Worm (Caenorhabditis elegans) whole organism, L4/young adult: Measurements from ENCODE around the gene adal-1.

Source experiments
- dao-5 ChIP-seq: sonication (generic microtip); optimal IDR thresholded peaks from 2 replicates; lab custom pipeline; 2016; ENCODE audit warnings: missing genotype, missing genetic modification characterization, moderate library complexity, missing compliant biosample characterization
- him-1 ChIP-seq: sonication (generic microtip); optimal IDR thresholded peaks from 2 replicates; lab custom pipeline; 2016; ENCODE audit warnings: missing genotype, missing genetic modification reagents, missing genetic modification characterization, missing compliant biosample characterization

ce11 chrII:6842651-6843118 is 50.8 kb downstream of the adal-1 start:
- TF ChIP-seq him-1: no peak
- no peak for TF ChIP-seq dao-5 (tag; lab: Kevin White, UChicago)
